Worm (Caenorhabditis elegans) whole organism, young adult: Measurements from ENCODE around the gene C28F5.1.

Experiments
- Y95B8A.8 ChIP-seq: fragments of 200-800 bp; sonication (Bioruptor generic); IDR thresholded peaks from 2 replicates; pipeline ENCODE4 v1.3.6; 2022; ENCODE audit warnings: missing genetic modification reagents, missing genetic modification characterization, missing compliant biosample characterization
- attf-6 ChIP-seq: fragments of 200-800 bp; sonication (Bioruptor generic); IDR thresholded peaks from 2 replicates; pipeline ENCODE4 v1.3.6; 2022; ENCODE audit warnings: missing genetic modification reagents, missing genetic modification characterization, missing compliant biosample characterization
- ceh-100 ChIP-seq: fragments of 200-800 bp; sonication (Bioruptor generic); IDR thresholded peaks from 2 replicates; pipeline ENCODE4 v1.3.6; 2022; ENCODE audit warnings: missing genetic modification reagents, missing genetic modification characterization, missing compliant biosample characterization
- ceh-58 ChIP-seq: fragments of 200-800 bp; sonication (Bioruptor generic); IDR thresholded peaks from 2 replicates; pipeline ENCODE4 v1.3.6; 2022; ENCODE audit warnings: missing genetic modification characterization, missing compliant biosample characterization
- die-1 ChIP-seq: sonication (generic microtip); optimal IDR thresholded peaks from 2 replicates; lab custom pipeline; 2016; ENCODE audit warnings: missing genotype, mild to moderate bottlenecking, missing genetic modification characterization, missing compliant biosample characterization
- dox-1 ChIP-seq: fragments of 200-800 bp; sonication (Bioruptor generic); IDR thresholded peaks from 2 replicates; pipeline ENCODE4 v1.3.6; 2022; ENCODE audit warnings: missing genetic modification reagents, missing genetic modification characterization, missing compliant biosample characterization
- egl-18 ChIP-seq: fragments of 200-800 bp; sonication (Bioruptor generic); IDR thresholded peaks from 2 replicates; pipeline ENCODE4 v1.3.6; 2022; ENCODE audit warnings: missing genetic modification reagents, missing genetic modification characterization, missing compliant biosample characterization
- hrde-1 ChIP-seq: sonication (generic microtip); optimal IDR thresholded peaks from 2 replicates; lab custom pipeline; 2016; ENCODE audit warnings: missing genetic modification characterization, mild to moderate bottlenecking, missing compliant biosample characterization, moderate library complexity, missing genotype, missing genetic modification reagents, borderline replicate concordance
- let-526 ChIP-seq: fragments of 200-800 bp; sonication (Bioruptor generic); IDR thresholded peaks from 2 replicates; pipeline ENCODE4 v1.3.6; 2022; ENCODE audit warnings: missing genetic modification reagents, missing genetic modification characterization, missing compliant biosample characterization
- let-607 ChIP-seq, 2 experiments: fragments of 200-800 bp in 1 of 2; sonication (Bioruptor generic) in 1 of 2; sonication (generic microtip) in 1 of 2; optimal IDR thresholded peaks; 2 replicates each; lab custom pipeline; 2016 to 2018; ENCODE audit warnings: mild to moderate bottlenecking in 2 of 2, missing compliant biosample characterization in 2 of 2, missing genetic modification characterization in 2 of 2, moderate library complexity in 2 of 2, missing genotype in 1 of 2
- lin-35 ChIP-seq, 3 experiments: fragments of 150-350 bp in 2 of 3; sonication (generic microtip) in 1 of 3; optimal IDR thresholded peaks; 2 replicates each; lab custom pipeline; 2014 to 2018; ENCODE audit warnings: missing biosample characterization in 3 of 3, missing genetic modification characterization in 3 of 3, missing genetic modification reagents in 3 of 3
- nfyb-1 ChIP-seq: fragments of 200-800 bp; sonication (Bioruptor generic); IDR thresholded peaks from 2 replicates; pipeline ENCODE4 v1.3.6; 2022; ENCODE audit warnings: missing genetic modification reagents, missing genetic modification characterization, missing compliant biosample characterization
- nhr-90 ChIP-seq: sonication (generic microtip); optimal IDR thresholded peaks from 2 replicates; lab custom pipeline; 2016; ENCODE audit warnings: missing genotype, mild to moderate bottlenecking, missing genetic modification characterization, missing compliant biosample characterization
- pbrm-1 ChIP-seq: fragments of 200-800 bp; sonication (Bioruptor generic); IDR thresholded peaks from 2 replicates; pipeline ENCODE4 v1.3.6; 2022; ENCODE audit warnings: missing genetic modification reagents, missing genetic modification characterization, missing compliant biosample characterization
- rcor-1 ChIP-seq: fragments of 200-800 bp; sonication (Bioruptor generic); IDR thresholded peaks from 2 replicates; pipeline ENCODE4 v1.3.6; 2022; ENCODE audit warnings: missing genetic modification reagents, missing genetic modification characterization, missing compliant biosample characterization
- snpc-1.1 ChIP-seq: sonication (generic microtip); optimal IDR thresholded peaks from 2 replicates; lab custom pipeline; 2017; ENCODE audit warnings: missing genetic modification characterization, mild to moderate bottlenecking, missing compliant biosample characterization, antibody characterized with exemption, moderate library complexity, missing genotype, missing genetic modification reagents; ENCODE audit not compliant: insufficient read depth
- snpc-4 ChIP-seq, 5 experiments: fragments of 150-350 bp in 1 of 5; sonication (generic microtip) in 4 of 5; optimal IDR thresholded peaks; 2 replicates each; lab custom pipeline; 2014 to 2018; ENCODE audit warnings: missing genetic modification characterization in 5 of 5, missing biosample characterization in 3 of 5, antibody characterized with exemption in 2 of 5, mild to moderate bottlenecking in 2 of 5, missing compliant biosample characterization in 2 of 5, missing genotype in 2 of 5, moderate library complexity in 2 of 5, missing genetic modification reagents in 1 of 5
- unc-130 ChIP-seq: sonication (generic microtip); optimal IDR thresholded peaks from 2 replicates; lab custom pipeline; 2016; ENCODE audit warnings: missing genetic modification reagents, missing genetic modification characterization, missing compliant biosample characterization
- zfh-2 ChIP-seq: fragments of 200-800 bp; sonication (Bioruptor generic); conservative IDR thresholded peaks from 2 replicates; pipeline ENCODE4 v1.3.6; 2022; ENCODE audit warnings: missing genetic modification reagents, missing genetic modification characterization, missing compliant biosample characterization

Gene C28F5.1

ce11 chrII:7554716-7555247 lies 49.7 kb downstream of the C28F5.1 start (continued):
- peak; percentile 23 for TF ChIP-seq nhr-90
- 0 out of 2 replicates have a peak, but pooled peaks have one; percentile 13 for TF ChIP-seq nfyb-1 (GFP tag; lab: Robert Waterston, UW)
- no peak for TF ChIP-seq snpc-1.1
- peak; percentile 69 for TF ChIP-seq dox-1
- TF ChIP-seq pbrm-1 (GFP tag; lab: Robert Waterston, UW) = no peak
- TF ChIP-seq unc-130 (GFP tag; lab: Kevin White, UChicago) = no peak
- TF ChIP-seq die-1 (tag; lab: Kevin White, UChicago) = no peak
- TF ChIP-seq let-607 (tag; optimal IDR thresholded peaks at IDR 0.05; lab: Kevin White, UChicago) = peak in 1 of 2 experiments; percentile 31
- TF ChIP-seq lin-35 (GFP tag; optimal IDR thresholded peaks at IDR 0.05; lab: Kevin White, UChicago) = no peak
- TF ChIP-seq, all 124 proteins: peak for 11

ce11 chrII:7555454-7555853 lies 50.3 kb downstream of the C28F5.1 start, which contains the start of gene ZK1290.14:
TSS of gene ZK1290.14 (minus strand) at chrII:7555592.
- TF ChIP-seq ceh-100 (GFP tag; lab: Robert Waterston, UW) = no peak
- TF ChIP-seq let-526 = no peak
- TF ChIP-seq zfh-2 (GFP tag; lab: Robert Waterston, UW) = no peak
- TF ChIP-seq snpc-4 (GFP tag; optimal IDR thresholded peaks at IDR 0.05; lab: Kevin White, UChicago) = no peak
- no peak for TF ChIP-seq snpc-4 (tag; optimal IDR thresholded peaks at IDR 0.05; lab: Kevin White, UChicago)
- no peak for TF ChIP-seq lin-35 (GFP tag; optimal IDR thresholded peaks at IDR 0.05; lab: Kevin White, UChicago)
- TF ChIP-seq attf-6 (GFP tag; lab: Robert Waterston, UW) = no peak
- TF ChIP-seq egl-18 = no peak
- TF ChIP-seq hrde-1 (tag; lab: Kevin White, UChicago) = no peak
- TF ChIP-seq ceh-58 (GFP tag; lab: Robert Waterston, UW) = no peak
- no peak for TF ChIP-seq rcor-1 (GFP tag; lab: Robert Waterston, UW)
- no peak for TF ChIP-seq Y95B8A.8 (GFP tag; lab: Robert Waterston, UW)
